Worm (Caenorhabditis elegans): ENCODE data around the gene T03F6.10.

Gene T03F6.10

ce11 chrIII:13393647-13394046 is 15.5 kb upstream of the T03F6.10 start, which contains the start of gene qdpr-1:
TSS of gene qdpr-1 (plus strand) at chrIII:13393910.
- TF ChIP-seq jun-1 (tag; optimal IDR thresholded peaks at IDR 0.05) = no peak
- peak; percentile 43 for TF ChIP-seq mxl-3 (GFP tag; optimal IDR thresholded peaks at IDR 0.05)

DNA sequence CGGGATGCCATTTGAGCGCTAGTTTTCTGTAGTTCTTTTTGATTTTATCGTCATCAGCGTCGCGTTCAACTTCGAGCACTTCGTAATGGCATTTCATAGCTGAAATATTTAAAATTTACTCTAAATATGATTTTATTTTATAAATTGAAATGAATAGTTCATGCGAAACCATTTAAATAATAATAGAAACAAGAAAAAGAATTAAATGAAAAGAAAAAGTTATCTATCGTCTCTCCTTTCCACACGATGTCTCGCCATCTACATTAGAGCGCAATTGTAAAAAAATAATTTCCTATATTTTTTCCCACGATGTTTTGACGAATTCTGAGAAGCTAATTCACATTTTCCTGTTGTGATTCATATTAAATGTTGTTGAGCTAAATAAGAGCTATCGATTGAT is 15.1 kb upstream of the T03F6.10 start, which contains the start of gene dnj-17:
Gene dnj-17, minus strand, starts transcription at position 101 of the 400 bp plus-strand sequence.
- no peak for TF ChIP-seq nhr-77 (tag; optimal IDR thresholded peaks at IDR 0.05)
- TF ChIP-seq egl-27 (tag; optimal IDR thresholded peaks at IDR 0.05) = no peak
- no peak for TF ChIP-seq lin-15B (tag; optimal IDR thresholded peaks at IDR 0.05)
- TF ChIP-seq daf-16 (GFP tag; optimal IDR thresholded peaks at IDR 0.05) = no peak
- no peak for TF ChIP-seq daf-16 (tag; optimal IDR thresholded peaks at IDR 0.05)
- TF ChIP-seq nhr-28 (tag; optimal IDR thresholded peaks at IDR 0.05) = no peak
- no peak for TF ChIP-seq pha-4 (GFP tag; IDR thresholded peaks at IDR 0.05)
- TF ChIP-seq pha-4 (tag; optimal IDR thresholded peaks at IDR 0.05) = no peak
- TF ChIP-seq arid-1 (GFP tag; conservative IDR thresholded peaks at IDR 0.05) = no peak
- no peak for TF ChIP-seq madf-9 (GFP tag; conservative IDR thresholded peaks at IDR 0.05)

- TF ChIP-seq zip-2 (tag; optimal IDR thresholded peaks at IDR 0.05) = no peak
- TF ChIP-seq aha-1 (tag) = no peak
- TF ChIP-seq nhr-11 (tag; optimal IDR thresholded peaks at IDR 0.05) = no peak
- no peak for TF ChIP-seq lin-15B (tag; optimal IDR thresholded peaks at IDR 0.05)
- no peak for TF ChIP-seq hlh-30 (tag; optimal IDR thresholded peaks at IDR 0.05; ENCODE audit: insufficient read depth)
- TF ChIP-seq snpc-4 (tag; optimal IDR thresholded peaks at IDR 0.05) = no peak
- no peak for TF ChIP-seq nhr-41 (GFP tag; IDR thresholded peaks at IDR 0.05)
- no peak for TF ChIP-seq daf-16 (GFP tag; optimal IDR thresholded peaks at IDR 0.05)
- no peak for TF ChIP-seq daf-16 (tag; optimal IDR thresholded peaks at IDR 0.05)
- TF ChIP-seq zip-11 (GFP tag; IDR thresholded peaks at IDR 0.05) = no peak
- TF ChIP-seq daf-8 (GFP tag; IDR thresholded peaks at IDR 0.05) = no peak
- no peak for TF ChIP-seq hmg-1.1 (GFP tag; IDR thresholded peaks at IDR 0.05)
- no peak for TF ChIP-seq nhr-111 (GFP tag; optimal IDR thresholded peaks at IDR 0.05)
- TF ChIP-seq gei-8 (GFP tag; optimal IDR thresholded peaks at IDR 0.05) = no peak
- no peak for TF ChIP-seq ctbp-1 (GFP tag; IDR thresholded peaks at IDR 0.05)
- no peak for TF ChIP-seq madf-5 (GFP tag; IDR thresholded peaks at IDR 0.05)
- no peak for TF ChIP-seq spr-1 (tag; optimal IDR thresholded peaks at IDR 0.05)
- no peak for TF ChIP-seq spr-3 (GFP tag; optimal IDR thresholded peaks at IDR 0.05)
- TF ChIP-seq set-16 (GFP tag; IDR thresholded peaks at IDR 0.05) = no peak
- no peak for TF ChIP-seq unc-62 (GFP tag; optimal IDR thresholded peaks at IDR 0.05 in 1 of 2)
- no peak for TF ChIP-seq unc-62 (tag; optimal IDR thresholded peaks at IDR 0.05)
- no peak for TF ChIP-seq dmd-9 (GFP tag; IDR thresholded peaks at IDR 0.05)
These were observed 12.6 kb upstream of the T03F6.10 start for ce11 chrIII:13390789-13391188.

DNA sequence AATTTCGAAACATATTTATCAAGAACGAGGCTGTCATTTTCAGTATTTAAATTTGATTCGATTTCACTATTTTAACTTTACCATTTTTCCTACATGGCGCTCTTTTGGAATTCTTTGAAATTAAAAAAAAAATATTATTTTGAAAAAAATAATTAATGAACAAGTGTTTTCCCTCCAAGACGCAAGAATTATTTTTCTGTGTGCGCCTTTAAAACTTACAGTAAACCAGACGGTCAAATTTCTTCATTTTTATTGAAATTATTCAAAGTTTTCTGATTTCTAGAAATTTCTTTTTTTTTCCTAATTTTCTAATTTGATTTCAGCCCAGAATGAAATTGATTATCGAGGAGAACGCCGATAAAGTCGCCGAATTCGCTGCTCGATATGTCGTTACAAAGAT is 10.9 kb upstream of the T03F6.10 start, which contains the start of gene T03F6.3:
Gene T03F6.3, plus strand, starts transcription at position 318 of the 400 bp plus-strand sequence.
- TF ChIP-seq zag-1 (tag; optimal IDR thresholded peaks at IDR 0.05) (no peak), dve-1 (tag; optimal IDR thresholded peaks at IDR 0.05; ENCODE audit: insufficient read depth) (no peak), arid-1 (GFP tag; conservative IDR thresholded peaks at IDR 0.05) (no peak), nhr-102 (tag; optimal IDR thresholded peaks at IDR 0.05) (no peak), fkh-10 (GFP tag; optimal IDR thresholded peaks at IDR 0.05) (no peak), Y5F2A.4 (GFP tag; optimal IDR thresholded peaks at IDR 0.05) (no peak)

ce11 chrIII:13388621-13389020 is 10.5 kb upstream of the T03F6.10 start:
- TF ChIP-seq mdt-29 (GFP tag; IDR thresholded peaks at IDR 0.05) (no peak), daf-16 (GFP tag; optimal IDR thresholded peaks at IDR 0.05) (no peak), daf-16 (tag; optimal IDR thresholded peaks at IDR 0.05) (peak; percentile 89), pqm-1 (tag; optimal IDR thresholded peaks at IDR 0.05) (peak; percentile 60), php-3 (GFP tag; IDR thresholded peaks at IDR 0.05) (peak; percentile 66; the same call in 1 of the 2 replicates), nhr-28 (tag; optimal IDR thresholded peaks at IDR 0.05) (peak; percentile 31), ztf-7 (tag; optimal IDR thresholded peaks at IDR 0.05) (no peak), dmd-6 (GFP tag; IDR thresholded peaks at IDR 0.05) (peak; percentile 23; the same call in 1 of the 2 replicates), dve-1 (tag; optimal IDR thresholded peaks at IDR 0.05; ENCODE audit: insufficient read depth) (peak; percentile 47), ztf-11 (tag; optimal IDR thresholded peaks at IDR 0.05) (no peak), unc-130 (GFP tag; optimal IDR thresholded peaks at IDR 0.05) (no peak), F26F4.8 (GFP tag; conservative IDR thresholded peaks at IDR 0.05) (no peak)

All from whole organism, L4 larva.